Fruit fly (Drosophila melanogaster): ENCODE results near the gene Ssdp.

The Ssdp gene

DNA sequence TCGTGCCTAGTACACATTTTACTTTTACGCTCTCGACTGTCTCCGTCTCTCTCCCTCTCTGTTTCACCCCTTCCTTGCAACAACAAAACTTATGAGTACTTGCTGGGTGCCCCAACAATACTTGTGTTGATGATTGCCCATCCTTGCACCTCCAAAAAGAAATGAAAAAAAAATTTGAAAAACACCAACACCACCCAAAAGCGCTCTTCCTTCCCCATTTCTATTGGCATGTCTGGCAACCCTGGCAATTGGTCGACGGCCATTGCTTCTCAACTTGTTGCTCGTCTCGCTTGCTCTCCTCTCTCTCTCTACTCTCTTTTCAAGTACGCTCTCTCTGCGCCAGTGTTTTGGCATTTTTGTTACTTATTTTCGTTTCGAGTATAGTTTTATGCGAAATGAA is 31.0 kb downstream of the Ssdp start (continued):
- TF ChIP-seq CG8359 (GFP tag; optimal IDR thresholded peaks at IDR 0.05; ENCODE audit: borderline replicate concordance), result no peak
- no peak for TF ChIP-seq grn (GFP tag; optimal IDR thresholded peaks at IDR 0.05)
- TF ChIP-seq CG13296 (GFP tag; optimal IDR thresholded peaks at IDR 0.05), result peak; percentile 31
- no peak for TF ChIP-seq CG12071 (GFP tag; optimal IDR thresholded peaks at IDR 0.05)
- no peak for TF ChIP-seq da (GFP tag; optimal IDR thresholded peaks at IDR 0.05)
- TF ChIP-seq Optix (GFP tag; IDR thresholded peaks at IDR 0.05), result no peak
- no peak for TF ChIP-seq mld (GFP tag; IDR thresholded peaks at IDR 0.05; ENCODE audit: partially characterized antibody)
- TF ChIP-seq CG7786 (GFP tag; optimal IDR thresholded peaks at IDR 0.05), result peak; percentile 43
- TF ChIP-seq gce (GFP tag; IDR thresholded peaks at IDR 0.05), result no peak
- TF ChIP-seq CG12744 (GFP tag; optimal IDR thresholded peaks at IDR 0.05), result no peak
- no peak for TF ChIP-seq CG1233 (GFP tag; optimal IDR thresholded peaks at IDR 0.05)
- TF ChIP-seq pfk (GFP tag; optimal IDR thresholded peaks at IDR 0.05), result peak; percentile 4
- TF ChIP-seq usp (GFP tag; optimal IDR thresholded peaks at IDR 0.05), result no peak
- TF ChIP-seq HLH3B (GFP tag; IDR thresholded peaks at IDR 0.05), result no peak
- TF ChIP-seq CG5245 (GFP tag; optimal IDR thresholded peaks at IDR 0.05), result no peak
- TF ChIP-seq sc (optimal IDR thresholded peaks at IDR 0.05), result no peak
- no peak for TF ChIP-seq sc (GFP tag; optimal IDR thresholded peaks at IDR 0.05)
- no peak for TF ChIP-seq CG16863 (GFP tag; optimal IDR thresholded peaks at IDR 0.05)
- no peak for TF ChIP-seq PHDP (tag; optimal IDR thresholded peaks at IDR 0.05)
- TF ChIP-seq CG34376 (GFP tag; optimal IDR thresholded peaks at IDR 0.05), result no peak
- no peak; the same call in 2 of the 3 replicates for TF ChIP-seq CG6791 (GFP tag; IDR thresholded peaks at IDR 0.05; ENCODE audit: partially characterized antibody)
- TF ChIP-seq CG9727 (GFP tag; optimal IDR thresholded peaks at IDR 0.05), result no peak
- TF ChIP-seq CG31365 (tag; optimal IDR thresholded peaks at IDR 0.05), result no peak

DNA sequence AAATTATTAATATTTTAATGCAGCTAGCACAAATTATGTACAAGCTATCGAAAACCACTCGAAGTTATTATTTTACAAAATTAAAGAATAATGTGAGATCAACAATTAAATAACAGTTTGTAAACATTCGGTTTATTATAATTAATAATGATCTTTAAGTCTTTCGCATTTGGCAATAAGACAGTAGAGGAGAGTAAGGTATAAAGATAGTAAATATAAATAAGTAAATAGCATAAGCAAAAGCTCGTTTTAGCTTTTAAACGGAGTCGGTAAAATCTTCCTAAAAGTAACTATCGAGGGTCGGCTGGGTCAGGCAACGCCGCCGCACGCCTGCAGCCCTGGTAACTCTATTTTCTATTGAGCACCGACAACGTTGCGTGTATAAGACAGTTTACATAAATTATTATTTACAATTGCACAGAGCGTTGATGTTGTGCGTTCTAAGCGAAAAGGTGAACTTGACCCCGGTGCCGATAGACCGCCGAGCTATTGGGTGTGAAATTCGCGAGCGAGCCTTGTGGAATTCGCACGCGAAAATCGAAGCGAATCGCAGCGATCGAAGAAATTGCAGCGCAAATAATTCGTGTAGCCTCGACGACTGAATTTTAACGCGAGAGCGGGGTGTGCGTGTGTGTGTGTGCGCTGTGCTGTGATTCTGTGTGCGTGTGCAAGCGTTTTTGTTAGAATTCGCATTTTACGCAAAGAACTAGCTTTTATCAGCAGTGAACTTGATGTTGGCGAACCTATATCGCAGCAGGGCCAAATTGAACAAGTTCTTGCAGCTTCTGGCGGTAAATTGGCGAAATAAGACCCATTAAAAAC is 31.8 kb downstream of the Ssdp start, which contains the start of gene wrd:
Gene wrd (plus strand): TSS at position 342 of the 822 bp plus-strand sequence.
- peak; percentile 6 for TF ChIP-seq kni (GFP tag; optimal IDR thresholded peaks at IDR 0.05)
- no peak for TF ChIP-seq CG14667 (GFP tag; IDR thresholded peaks at IDR 0.05)
- TF ChIP-seq nom (GFP tag; optimal IDR thresholded peaks at IDR 0.05), result no peak
- no peak for TF ChIP-seq CG6175 (GFP tag; IDR thresholded peaks at IDR 0.05)
- no peak for TF ChIP-seq CG10959 (GFP tag; IDR thresholded peaks at IDR 0.05)
- no peak for TF ChIP-seq oc (tag; optimal IDR thresholded peaks at IDR 0.05)
- TF ChIP-seq CG2120 (GFP tag; optimal IDR thresholded peaks at IDR 0.05), result peak; percentile 38
- no peak for TF ChIP-seq Neu2 (GFP tag; optimal IDR thresholded peaks at IDR 0.05; ENCODE audit: borderline replicate concordance)
- peak; percentile 40 for TF ChIP-seq Nf-YC (tag; optimal IDR thresholded peaks at IDR 0.05)
- TF ChIP-seq dpn (GFP tag; optimal IDR thresholded peaks at IDR 0.05), result peak in 1 of 2 experiments; percentile 17
- TF ChIP-seq gce (GFP tag; IDR thresholded peaks at IDR 0.05), result no peak
- no peak for TF ChIP-seq CG10274 (GFP tag; optimal IDR thresholded peaks at IDR 0.05)
- no peak for TF ChIP-seq CTCF (GFP tag; optimal IDR thresholded peaks at IDR 0.05)
- peak; percentile 82 for TF ChIP-seq Med (GFP tag)
- no peak for TF ChIP-seq CG12219 (GFP tag; optimal IDR thresholded peaks at IDR 0.05)
- no peak for TF ChIP-seq CG10654 (GFP tag; optimal IDR thresholded peaks at IDR 0.05)
- no peak for TF ChIP-seq hb (GFP tag; IDR thresholded peaks at IDR 0.05; ENCODE audit: partially characterized antibody)
- peak; percentile 22 for TF ChIP-seq tio (GFP tag; optimal IDR thresholded peaks at IDR 0.05)
- no peak for TF ChIP-seq CG32772 (GFP tag; IDR thresholded peaks at IDR 0.05)
- no peak for TF ChIP-seq Mrtf (GFP tag; IDR thresholded peaks at IDR 0.05)
- 0 out of 2 replicates have a peak, but pooled peaks have one; percentile 11 for TF ChIP-seq CG14014 (GFP tag; IDR thresholded peaks at IDR 0.05)
- no peak for TF ChIP-seq CG8281 (tag; optimal IDR thresholded peaks at IDR 0.05)
- TF ChIP-seq B-H1 (GFP tag; IDR thresholded peaks at IDR 0.05), result no peak
- no peak for TF ChIP-seq ranshi (GFP tag; IDR thresholded peaks at IDR 0.05)
- TF ChIP-seq ken (GFP tag; IDR thresholded peaks at IDR 0.05), result no peak
- TF ChIP-seq CG7745 (tag; optimal IDR thresholded peaks at IDR 0.05), result no peak
- TF ChIP-seq CG10431 (GFP tag; optimal IDR thresholded peaks at IDR 0.05), result no peak
- no peak for TF ChIP-seq CG8478 (optimal IDR thresholded peaks at IDR 0.05)
- peak; percentile 44 for TF ChIP-seq CG18619 (GFP tag; optimal IDR thresholded peaks at IDR 0.05)

All from whole organism, embryonic.